Fruit fly (Drosophila melanogaster): Measurements from ENCODE around the gene CG6813.

CG6813 gene

DNA sequence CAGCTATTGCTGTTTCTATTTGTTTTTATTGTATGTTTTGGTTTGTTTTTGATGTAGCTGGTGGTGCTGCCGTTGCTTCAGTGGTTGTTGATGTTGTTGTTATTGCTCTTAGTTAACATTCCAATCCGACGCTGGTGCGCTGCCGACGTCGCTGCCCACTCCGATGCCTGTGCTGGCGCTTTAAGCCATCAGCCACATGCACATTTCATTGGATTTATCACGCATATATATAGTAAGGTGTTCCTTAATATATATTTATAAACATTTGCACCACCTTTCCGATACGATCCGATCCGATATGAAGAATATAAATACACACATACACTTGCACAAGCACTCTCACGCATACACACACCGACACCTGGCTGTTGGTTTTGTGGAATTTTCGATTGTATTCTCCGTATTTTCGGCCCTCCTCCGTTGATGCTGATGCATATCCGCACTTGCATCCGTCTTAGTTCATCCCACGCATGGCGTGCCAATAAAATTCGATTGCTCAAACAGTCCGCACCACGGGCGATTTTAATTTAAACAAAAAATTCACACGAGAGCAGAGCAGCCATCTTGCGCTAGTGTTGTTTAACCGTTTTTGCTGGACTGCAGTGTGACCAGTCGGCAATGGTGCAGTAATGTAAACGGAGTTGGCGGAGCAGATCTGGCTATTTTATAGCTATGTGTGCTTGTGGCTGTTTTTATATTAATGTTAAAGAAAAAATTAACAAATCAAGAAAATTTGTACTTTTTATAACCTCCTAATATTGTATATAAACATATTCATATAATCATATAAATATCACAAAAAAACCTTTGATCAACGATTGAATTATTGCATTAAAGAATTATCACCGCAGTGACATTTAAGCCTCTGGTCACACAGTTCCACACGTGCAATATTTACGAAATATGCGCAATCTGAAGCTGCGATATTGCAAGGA, 23.9 kb upstream of the CG6813 start, which contains the start of the genes Csk and Elp1 (continued):
- no peak for TF ChIP-seq Vsx2 (GFP tag; optimal IDR thresholded peaks at IDR 0.05; ENCODE audit: partially characterized antibody)

DNA sequence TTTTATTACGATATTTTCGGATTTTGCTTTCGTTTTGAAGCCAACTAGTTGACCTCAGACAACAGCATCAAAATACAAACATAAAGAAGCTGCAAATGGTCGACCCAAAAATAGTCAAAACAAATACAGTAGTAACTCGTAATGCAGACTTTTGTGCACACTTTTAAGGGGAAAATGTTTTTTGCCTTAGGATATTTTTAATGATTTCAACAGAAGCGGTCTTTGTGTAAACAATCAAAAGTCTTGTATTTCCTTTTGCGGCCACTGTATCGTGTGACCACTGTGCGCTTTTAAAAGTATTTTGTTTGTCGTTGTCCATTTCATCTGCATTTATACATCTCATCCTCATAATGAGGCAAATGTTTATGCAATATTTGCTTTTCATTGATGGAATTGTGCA, 23.0 kb upstream of the CG6813 start:
- TF ChIP-seq usp (GFP tag; optimal IDR thresholded peaks at IDR 0.05): no peak
- no peak for TF ChIP-seq N (GFP tag; optimal IDR thresholded peaks at IDR 0.05)
- peak; percentile 79 for TF ChIP-seq fru (GFP tag; optimal IDR thresholded peaks at IDR 0.05)
- no peak for TF ChIP-seq Vsx2 (GFP tag; optimal IDR thresholded peaks at IDR 0.05; ENCODE audit: partially characterized antibody)
- TF ChIP-seq lola (GFP tag; optimal IDR thresholded peaks at IDR 0.05): no peak
- no peak for TF ChIP-seq Abd-B (GFP tag; optimal IDR thresholded peaks at IDR 0.05)
- TF ChIP-seq dl (GFP tag; optimal IDR thresholded peaks at IDR 0.05; ENCODE audit: insufficient read depth in 1 of 2, partially characterized antibody in 2 of 2): no peak
- peak; percentile 90 for TF ChIP-seq Hnf4 (GFP tag; optimal IDR thresholded peaks at IDR 0.05)
- TF ChIP-seq brk (GFP tag; optimal IDR thresholded peaks at IDR 0.05): peak; percentile 55
- TF ChIP-seq CrebA (GFP tag; optimal IDR thresholded peaks at IDR 0.05; ENCODE audit: borderline replicate concordance): no peak
- no peak for TF ChIP-seq Myc (optimal IDR thresholded peaks at IDR 0.05)
- peak; percentile 15 for TF ChIP-seq GATAd (GFP tag; optimal IDR thresholded peaks at IDR 0.05)
- no peak for TF ChIP-seq Dif (GFP tag; optimal IDR thresholded peaks at IDR 0.05; ENCODE audit: partially characterized antibody)
- TF ChIP-seq Sp1 (GFP tag; optimal IDR thresholded peaks at IDR 0.05): peak; percentile 79
- peak; percentile 88 for TF ChIP-seq h (GFP tag; optimal IDR thresholded peaks at IDR 0.05)
- TF ChIP-seq Dfd (GFP tag; optimal IDR thresholded peaks at IDR 0.05): no peak
- peak; percentile 31 for TF ChIP-seq dsf (GFP tag; optimal IDR thresholded peaks at IDR 0.05; ENCODE audit: borderline replicate concordance)
- TF ChIP-seq dmrt93B (GFP tag; optimal IDR thresholded peaks at IDR 0.05): peak; percentile 73
- TF ChIP-seq Jra (GFP tag; optimal IDR thresholded peaks at IDR 0.05): peak; percentile 74
- TF ChIP-seq Mio (GFP tag; optimal IDR thresholded peaks at IDR 0.05): no peak
- TF ChIP-seq OdsH (GFP tag; optimal IDR thresholded peaks at IDR 0.05): peak; percentile 87
- TF ChIP-seq pan (optimal IDR thresholded peaks at IDR 0.05): no peak
- TF ChIP-seq woc (GFP tag; optimal IDR thresholded peaks at IDR 0.05): peak; percentile 62
- no peak for TF ChIP-seq Hr78 (GFP tag; optimal IDR thresholded peaks at IDR 0.05)
- peak; percentile 88 for TF ChIP-seq ey (GFP tag; optimal IDR thresholded peaks at IDR 0.05)
- TF ChIP-seq sage (GFP tag; optimal IDR thresholded peaks at IDR 0.05): peak; percentile 52
- TF ChIP-seq tai (GFP tag; optimal IDR thresholded peaks at IDR 0.05): peak; percentile 88
- TF ChIP-seq HLH106 (tag; optimal IDR thresholded peaks at IDR 0.05): peak; percentile 86
- TF ChIP-seq sv (GFP tag; optimal IDR thresholded peaks at IDR 0.05): peak; percentile 98
- peak; percentile 29 for TF ChIP-seq CG32264 (GFP tag; optimal IDR thresholded peaks at IDR 0.05)
- no peak for TF ChIP-seq jim (GFP tag; optimal IDR thresholded peaks at IDR 0.05)
- TF ChIP-seq br (GFP tag; optimal IDR thresholded peaks at IDR 0.05): peak; percentile 88
- peak; percentile 88 for TF ChIP-seq rgr (GFP tag; optimal IDR thresholded peaks at IDR 0.05)
- peak; percentile 71 for TF ChIP-seq psq (GFP tag; optimal IDR thresholded peaks at IDR 0.05)
- peak; percentile 65 for TF ChIP-seq Hr83 (GFP tag; optimal IDR thresholded peaks at IDR 0.05; ENCODE audit: poor library complexity, severe bottlenecking)
- TF ChIP-seq CG9705 (GFP tag; optimal IDR thresholded peaks at IDR 0.05): peak; percentile 63
- TF ChIP-seq foxo (GFP tag; optimal IDR thresholded peaks at IDR 0.05): peak; percentile 56 to 90
- TF ChIP-seq Rel (GFP tag; optimal IDR thresholded peaks at IDR 0.05): peak; percentile 58
- TF ChIP-seq Rel (tag; optimal IDR thresholded peaks at IDR 0.05): no peak
